Worm (Caenorhabditis elegans) whole organism, L4 larva: Measurements from ENCODE around the gene Y80D3A.8.

ENCODE experiments used
- F37D6.2 ChIP-seq: sonication (generic microtip); optimal IDR thresholded peaks from 2 replicates; lab custom pipeline; 2016; ENCODE audit warnings: mild to moderate bottlenecking, missing genetic modification characterization, missing compliant biosample characterization
- F44E2.7 ChIP-seq: fragments of 200-800 bp; sonication (Bioruptor generic); IDR thresholded peaks from 2 replicates; pipeline ENCODE4 v2.1.2; 2022; ENCODE audit warnings: missing genetic modification characterization, missing compliant biosample characterization
- T20F7.1 ChIP-seq: fragments of 200-800 bp; sonication (Bioruptor generic); optimal IDR thresholded peaks from 2 replicates; lab custom pipeline; 2018; ENCODE audit warnings: mild to moderate bottlenecking, missing genetic modification characterization, missing compliant biosample characterization
- T26A8.4 ChIP-seq: fragments of 200-800 bp; sonication (Bioruptor generic); IDR thresholded peaks from 2 replicates; pipeline ENCODE4 v1.3.6; 2022; ENCODE audit warnings: missing genetic modification characterization, missing compliant biosample characterization
- Y105C5A.15 ChIP-seq: fragments of 200-800 bp; sonication (Bioruptor generic); IDR thresholded peaks from 2 replicates; pipeline ENCODE4 v1.3.6; 2022; ENCODE audit warnings: missing genetic modification characterization, missing compliant biosample characterization
- Y5F2A.4 ChIP-seq: fragments of 200-800 bp; sonication (Bioruptor generic); optimal IDR thresholded peaks from 2 replicates; lab custom pipeline; 2018; ENCODE audit warnings: mild to moderate bottlenecking, missing genetic modification characterization, missing compliant biosample characterization
- aha-1 ChIP-seq: fragments of 150-350 bp; peaks from one replicate; lab custom pipeline; 2014; ENCODE audit warnings: missing biosample characterization, missing genetic modification characterization
- aly-2 ChIP-seq: sonication (generic microtip); optimal IDR thresholded peaks from 2 replicates; lab custom pipeline; 2018; ENCODE audit warnings: missing biosample characterization, missing genetic modification characterization
- ceh-82 ChIP-seq: sonication (generic microtip); optimal IDR thresholded peaks from 2 replicates; lab custom pipeline; 2017; ENCODE audit warnings: missing biosample characterization, missing genetic modification characterization
- ces-1 ChIP-seq: fragments of 150-350 bp; sonication (generic microtip); optimal IDR thresholded peaks from 4 replicates; lab custom pipeline; 2014; ENCODE audit warnings: missing biosample characterization, missing genetic modification reagents, missing genetic modification characterization
- cey-2 ChIP-seq: sonication (generic microtip); optimal IDR thresholded peaks from 3 replicates; lab custom pipeline; 2017; ENCODE audit warnings: missing genetic modification characterization, mild to moderate bottlenecking, missing compliant biosample characterization, antibody characterized with exemption, borderline replicate concordance; ENCODE audit not compliant: insufficient read depth
- ctbp-1 ChIP-seq: fragments of 200-800 bp; sonication (Bioruptor generic); IDR thresholded peaks from 2 replicates; pipeline ENCODE4 v1.3.6; 2022; ENCODE audit warnings: missing genetic modification reagents, missing genetic modification characterization, missing compliant biosample characterization
- daf-19 ChIP-seq: fragments of 200-800 bp; sonication (Bioruptor generic); conservative IDR thresholded peaks from 2 replicates; pipeline ENCODE4 v1.3.6; 2022; ENCODE audit warnings: missing genetic modification characterization, missing compliant biosample characterization
- daf-8 ChIP-seq: fragments of 200-800 bp; sonication (Bioruptor generic); IDR thresholded peaks from 2 replicates; pipeline ENCODE4 v1.3.6; 2022; ENCODE audit warnings: missing genetic modification characterization, missing compliant biosample characterization
- dmd-6 ChIP-seq: fragments of 200-800 bp; sonication (Bioruptor generic); IDR thresholded peaks from 2 replicates; pipeline ENCODE4 v1.3.6; 2022; ENCODE audit warnings: missing genetic modification reagents, missing genetic modification characterization, missing compliant biosample characterization
- dmd-8 ChIP-seq: fragments of 200-800 bp; sonication (Bioruptor generic); IDR thresholded peaks from 2 replicates; pipeline ENCODE4 v1.3.6; 2022; ENCODE audit warnings: missing genetic modification characterization, missing compliant biosample characterization
- dmd-9 ChIP-seq: fragments of 200-800 bp; sonication (Bioruptor generic); IDR thresholded peaks from 2 replicates; pipeline ENCODE4 v1.3.6; 2022; ENCODE audit warnings: missing genetic modification reagents, missing genetic modification characterization, missing compliant biosample characterization
- duxl-1 ChIP-seq: sonication (generic microtip); optimal IDR thresholded peaks from 2 replicates; lab custom pipeline; 2016; ENCODE audit warnings: mild to moderate bottlenecking, missing genetic modification characterization, moderate library complexity, missing compliant biosample characterization; ENCODE audit not compliant: poor library complexity
- egl-27 ChIP-seq: sonication (generic microtip); optimal IDR thresholded peaks from 3 replicates; lab custom pipeline; 2017; ENCODE audit warnings: missing biosample characterization, missing genetic modification reagents, missing genetic modification characterization
- egl-43 ChIP-seq: fragments of 200-800 bp; sonication (Bioruptor generic); IDR thresholded peaks from 2 replicates; pipeline ENCODE4 v1.3.6; 2022; ENCODE audit warnings: missing genetic modification reagents, missing genetic modification characterization, missing compliant biosample characterization
- fos-1 ChIP-seq: fragments of 150-350 bp; optimal IDR thresholded peaks from 2 replicates; lab custom pipeline; 2014; ENCODE audit warnings: missing biosample characterization, missing genetic modification characterization
- gei-8 ChIP-seq: fragments of 200-800 bp; sonication (Bioruptor generic); optimal IDR thresholded peaks from 2 replicates; lab custom pipeline; 2018; ENCODE audit warnings: mild to moderate bottlenecking, missing genetic modification characterization, missing compliant biosample characterization
- hif-1 ChIP-seq, 2 experiments: sonication (generic microtip); optimal IDR thresholded peaks; 2 replicates each; lab custom pipeline; 2016 to 2017; ENCODE audit warnings: missing compliant biosample characterization in 2 of 2, missing genetic modification characterization in 2 of 2, missing genetic modification reagents in 2 of 2, missing genotype in 2 of 2, mild to moderate bottlenecking in 1 of 2
- hlh-11 ChIP-seq: fragments of 200-800 bp; sonication (Bioruptor generic); optimal IDR thresholded peaks from 2 replicates; lab custom pipeline; 2018; ENCODE audit warnings: mild to moderate bottlenecking, missing genetic modification characterization, missing compliant biosample characterization
- hlh-30 ChIP-seq: sonication (generic microtip); optimal IDR thresholded peaks from 2 replicates; lab custom pipeline; 2017; ENCODE audit warnings: antibody characterized with exemption, mild to moderate bottlenecking, missing genetic modification characterization, missing compliant biosample characterization; ENCODE audit not compliant: insufficient read depth
- lin-1 ChIP-seq: fragments of 200-800 bp; sonication (Bioruptor generic); IDR thresholded peaks from 2 replicates; pipeline ENCODE4 v1.3.6; 2022; ENCODE audit warnings: missing genetic modification reagents, missing genetic modification characterization, missing compliant biosample characterization
- lin-15B ChIP-seq: fragments of 150-350 bp; sonication (generic microtip); optimal IDR thresholded peaks from 3 replicates; lab custom pipeline; 2014; ENCODE audit warnings: missing biosample characterization, missing genetic modification characterization
- lin-39 ChIP-seq: fragments of 150-350 bp; optimal IDR thresholded peaks from 2 replicates; lab custom pipeline; 2014; ENCODE audit warnings: missing biosample characterization, missing genetic modification reagents, missing genetic modification characterization
- lsy-2 ChIP-seq, 2 experiments: fragments of 150-350 bp in 1 of 2; sonication (generic microtip) in 1 of 2; optimal IDR thresholded peaks; 2 replicates each; lab custom pipeline; 2014 to 2017; ENCODE audit warnings: missing biosample characterization in 2 of 2, missing genetic modification characterization in 2 of 2
- mdl-1 ChIP-seq, 2 experiments: fragments of 150-350 bp in 1 of 2; sonication (generic microtip) in 1 of 2; optimal IDR thresholded peaks; 2 replicates each; lab custom pipeline; 2014 to 2017; ENCODE audit warnings: missing biosample characterization in 2 of 2, missing genetic modification characterization in 2 of 2
- mdt-29 ChIP-seq: fragments of 200-800 bp; sonication (Bioruptor generic); IDR thresholded peaks from 2 replicates; pipeline ENCODE4 v1.3.6; 2022; ENCODE audit warnings: missing genetic modification reagents, missing genetic modification characterization, missing compliant biosample characterization
- mxl-3 ChIP-seq: fragments of 200-800 bp; sonication (Bioruptor generic); optimal IDR thresholded peaks from 2 replicates; lab custom pipeline; 2018; ENCODE audit warnings: mild to moderate bottlenecking, missing genetic modification characterization, missing compliant biosample characterization
- nhr-111 ChIP-seq: fragments of 200-800 bp; sonication (Bioruptor generic); optimal IDR thresholded peaks from 2 replicates; lab custom pipeline; 2018; ENCODE audit warnings: mild to moderate bottlenecking, missing genetic modification characterization, missing compliant biosample characterization
- nhr-237 ChIP-seq: sonication (generic microtip); optimal IDR thresholded peaks from 2 replicates; lab custom pipeline; 2017; ENCODE audit warnings: missing biosample characterization, missing genetic modification characterization
- nhr-28 ChIP-seq: fragments of 150-350 bp; optimal IDR thresholded peaks from 2 replicates; lab custom pipeline; 2014; ENCODE audit warnings: missing biosample characterization, missing genetic modification characterization
- nhr-42 ChIP-seq: fragments of 200-800 bp; sonication (Bioruptor generic); IDR thresholded peaks from 2 replicates; pipeline ENCODE4 v1.3.6; 2022; ENCODE audit warnings: missing genetic modification characterization, missing compliant biosample characterization
- nhr-77 ChIP-seq: fragments of 150-350 bp; optimal IDR thresholded peaks from 2 replicates; lab custom pipeline; 2014; ENCODE audit warnings: missing biosample characterization, missing genetic modification characterization
- pqm-1 ChIP-seq: sonication (generic microtip); optimal IDR thresholded peaks from 2 replicates; lab custom pipeline; 2017; ENCODE audit warnings: missing biosample characterization, missing genetic modification characterization
- rbr-2 ChIP-seq: sonication (generic microtip); optimal IDR thresholded peaks from 2 replicates; lab custom pipeline; 2016; ENCODE audit warnings: missing genotype, missing genetic modification characterization, missing compliant biosample characterization
- sdz-12 ChIP-seq: fragments of 200-800 bp; sonication (Bioruptor generic); optimal IDR thresholded peaks from 2 replicates; lab custom pipeline; 2018; ENCODE audit warnings: mild to moderate bottlenecking, missing genetic modification characterization, missing compliant biosample characterization
- set-16 ChIP-seq: fragments of 200-800 bp; sonication (Bioruptor generic); IDR thresholded peaks from 2 replicates; pipeline ENCODE4 v1.3.6; 2022; ENCODE audit warnings: missing genetic modification reagents, missing genetic modification characterization, missing compliant biosample characterization
- skn-1 ChIP-seq: fragments of 150-350 bp; optimal IDR thresholded peaks from 2 replicates; lab custom pipeline; 2014; ENCODE audit warnings: missing biosample characterization, missing genetic modification characterization
- snpc-1.2 ChIP-seq: fragments of 200-800 bp; sonication (Bioruptor generic); IDR thresholded peaks from 2 replicates; pipeline ENCODE4 v1.3.6; 2022; ENCODE audit warnings: missing genetic modification reagents, missing genetic modification characterization, missing compliant biosample characterization
- spr-3 ChIP-seq: fragments of 200-800 bp; sonication (Bioruptor generic); optimal IDR thresholded peaks from 2 replicates; lab custom pipeline; 2018; ENCODE audit warnings: mild to moderate bottlenecking, missing genetic modification characterization, missing compliant biosample characterization
- tag-97 ChIP-seq: fragments of 200-800 bp; sonication (Bioruptor generic); IDR thresholded peaks from 2 replicates; pipeline ENCODE4 v1.3.6; 2022; ENCODE audit warnings: missing genetic modification characterization, missing compliant biosample characterization
- unc-39 ChIP-seq: sonication (generic microtip); optimal IDR thresholded peaks from 2 replicates; lab custom pipeline; 2017; ENCODE audit warnings: missing biosample characterization, missing genetic modification characterization
- unc-62 ChIP-seq, 3 experiments: fragments of 150-350 bp in 1 of 3; sonication (generic microtip); optimal IDR thresholded peaks in 2 of 3; peaks in 1 of 3; 1 replicate in 1 of 3; 2 replicates in 2 of 3; lab custom pipeline; 2014 to 2017; ENCODE audit warnings: missing biosample characterization in 3 of 3, missing genetic modification characterization in 3 of 3, missing genetic modification reagents in 3 of 3, missing genotype in 1 of 3
- zfp-3 ChIP-seq: fragments of 200-800 bp; sonication (Bioruptor generic); conservative IDR thresholded peaks from 2 replicates; pipeline ENCODE4 v1.3.6; 2022; ENCODE audit warnings: missing genetic modification reagents, missing genetic modification characterization, missing compliant biosample characterization
- ztf-11 ChIP-seq: fragments of 150-350 bp; optimal IDR thresholded peaks from 2 replicates; lab custom pipeline; 2014; ENCODE audit warnings: missing biosample characterization, missing genetic modification characterization
- ztf-7 ChIP-seq: fragments of 150-350 bp; optimal IDR thresholded peaks from 2 replicates; lab custom pipeline; 2014; ENCODE audit warnings: missing biosample characterization, missing genetic modification characterization

Y80D3A.8 gene

ce11 chrV:18967479-18968056, 27.1 kb downstream of the Y80D3A.8 start, which contains the start of gene Y39B6A.43 (continued):
- TF ChIP-seq fos-1 (peak; percentile 48), set-16 (GFP tag; lab: Robert Waterston, UW) (peak; percentile 64), aha-1 (tag; lab: Kevin White, UChicago) (peak; percentile 93), hlh-11 (tag; lab: Kevin White, UChicago) (peak; percentile 94), snpc-1.2 (GFP tag; lab: Robert Waterston, UW) (peak; percentile 86), nhr-237 (tag; lab: Kevin White, UChicago) (peak; percentile 70), dmd-8 (GFP tag; lab: Robert Waterston, UW) (peak; percentile 80; the same call in 1 of the 2 replicates), unc-39 (no peak), cey-2 (tag; lab: Kevin White, UChicago) (no peak), nhr-42 (GFP tag; lab: Robert Waterston, UW) (peak; percentile 96), F44E2.7 (GFP tag; lab: Robert Waterston, UW) (peak; percentile 81; the same call in 1 of the 2 replicates), sdz-12 (no peak), T26A8.4 (GFP tag; lab: Robert Waterston, UW) (peak; percentile 97), ztf-11 (no peak), dmd-6 (peak; percentile 98), duxl-1 (tag; lab: Kevin White, UChicago) (peak; percentile 96), gei-8 (GFP tag; lab: Kevin White, UChicago) (peak; percentile 24), rbr-2 (peak; percentile 96), lin-39 (tag; lab: Kevin White, UChicago) (no peak), aly-2 (tag; lab: Kevin White, UChicago) (peak; percentile 43), T20F7.1 (GFP tag; lab: Kevin White, UChicago) (peak; percentile 91), ces-1 (GFP tag; lab: Kevin White, UChicago) (peak; percentile 78), zfp-3 (peak; percentile 97), mxl-3 (GFP tag; lab: Kevin White, UChicago) (peak; percentile 78), lin-1 (GFP tag; lab: Robert Waterston, UW) (peak; percentile 86), F37D6.2 (peak; percentile 95), tag-97 (GFP tag; lab: Robert Waterston, UW) (0 out of 2 replicates have a peak, but pooled peaks have one; percentile 28), Y105C5A.15 (GFP tag; lab: Robert Waterston, UW) (peak; percentile 69; the same call in 1 of the 2 replicates), skn-1 (tag; lab: Kevin White, UChicago) (peak; percentile 80), hif-1 (tag; optimal IDR thresholded peaks at IDR 0.05; lab: Kevin White, UChicago) (peak; percentile 53 to 91), nhr-111 (peak; percentile 34), ztf-7 (tag; lab: Kevin White, UChicago) (peak; percentile 73), egl-43 (peak; percentile 93), Y5F2A.4 (GFP tag; lab: Kevin White, UChicago) (peak; percentile 80), unc-62 (GFP tag; optimal IDR thresholded peaks at IDR 0.05 in 1 of 2; lab: Kevin White, UChicago) (peak in 1 of 2 experiments; percentile 99), unc-62 (tag; optimal IDR thresholded peaks at IDR 0.05; lab: Kevin White, UChicago) (no peak), lin-15B (tag; lab: Kevin White, UChicago) (peak; percentile 94), daf-8 (GFP tag; lab: Robert Waterston, UW) (no peak), hlh-30 (tag; lab: Kevin White, UChicago) (peak; percentile 90), nhr-77 (tag; lab: Kevin White, UChicago) (peak; percentile 98), mdl-1 (tag; optimal IDR thresholded peaks at IDR 0.05; lab: Kevin White, UChicago) (peak in 1 of 2 experiments; percentile 58), spr-3 (GFP tag; lab: Kevin White, UChicago) (peak; percentile 95), egl-27 (tag; lab: Kevin White, UChicago) (no peak), ctbp-1 (GFP tag; lab: Robert Waterston, UW) (peak; percentile 95), pqm-1 (tag; lab: Kevin White, UChicago) (peak; percentile 11), lsy-2 (tag; optimal IDR thresholded peaks at IDR 0.05; lab: Kevin White, UChicago) (peak; percentile 91 to 97), dmd-9 (GFP tag; lab: Robert Waterston, UW) (peak; percentile 96), ceh-82 (no peak), nhr-28 (tag; lab: Kevin White, UChicago) (peak; percentile 91), daf-19 (GFP tag; lab: Robert Waterston, UW) (no peak), mdt-29 (GFP tag; lab: Robert Waterston, UW) (peak; percentile 95)
